Fruit fly (Drosophila melanogaster) whole organism, wandering third instar larva: Measurements from ENCODE around the gene CG9391.
A peak's percentile ranks its signal among the peaks of the same experiment; 100 is the strongest.

Experiments used
- Hr78 ChIP-seq: fragments of >200 bp; optimal IDR thresholded peaks from 2 replicates; lab custom pipeline; 2017; ENCODE audit warnings: missing biosample characterization, missing genetic modification characterization
- br ChIP-seq: fragments of 200-800 bp; sonication (Bioruptor generic); optimal IDR thresholded peaks from 2 replicates; lab custom pipeline; 2016; ENCODE audit warnings: missing biosample characterization, missing genetic modification characterization
- foxo ChIP-seq, 2 experiments: fragments of 200-800 bp; sonication (Bioruptor generic); optimal IDR thresholded peaks; 2 replicates in 1 of 2; 3 replicates in 1 of 2; lab custom pipeline; 2016 to 2017; ENCODE audit warnings: missing biosample characterization in 2 of 2, missing genetic modification characterization in 2 of 2
- lola ChIP-seq: fragments of >200 bp; optimal IDR thresholded peaks from 2 replicates; lab custom pipeline; 2017; ENCODE audit warnings: missing biosample characterization, missing genetic modification characterization
- rgr ChIP-seq: fragments of 200-800 bp; sonication (Bioruptor generic); optimal IDR thresholded peaks from 3 replicates; lab custom pipeline; 2016; ENCODE audit warnings: missing biosample characterization, mild to moderate bottlenecking, missing genetic modification characterization
- sage ChIP-seq: fragments of 200-800 bp; sonication (Bioruptor generic); optimal IDR thresholded peaks from 2 replicates; lab custom pipeline; 2016; ENCODE audit warnings: missing biosample characterization, mild to moderate bottlenecking, missing genetic modification characterization

DNA sequence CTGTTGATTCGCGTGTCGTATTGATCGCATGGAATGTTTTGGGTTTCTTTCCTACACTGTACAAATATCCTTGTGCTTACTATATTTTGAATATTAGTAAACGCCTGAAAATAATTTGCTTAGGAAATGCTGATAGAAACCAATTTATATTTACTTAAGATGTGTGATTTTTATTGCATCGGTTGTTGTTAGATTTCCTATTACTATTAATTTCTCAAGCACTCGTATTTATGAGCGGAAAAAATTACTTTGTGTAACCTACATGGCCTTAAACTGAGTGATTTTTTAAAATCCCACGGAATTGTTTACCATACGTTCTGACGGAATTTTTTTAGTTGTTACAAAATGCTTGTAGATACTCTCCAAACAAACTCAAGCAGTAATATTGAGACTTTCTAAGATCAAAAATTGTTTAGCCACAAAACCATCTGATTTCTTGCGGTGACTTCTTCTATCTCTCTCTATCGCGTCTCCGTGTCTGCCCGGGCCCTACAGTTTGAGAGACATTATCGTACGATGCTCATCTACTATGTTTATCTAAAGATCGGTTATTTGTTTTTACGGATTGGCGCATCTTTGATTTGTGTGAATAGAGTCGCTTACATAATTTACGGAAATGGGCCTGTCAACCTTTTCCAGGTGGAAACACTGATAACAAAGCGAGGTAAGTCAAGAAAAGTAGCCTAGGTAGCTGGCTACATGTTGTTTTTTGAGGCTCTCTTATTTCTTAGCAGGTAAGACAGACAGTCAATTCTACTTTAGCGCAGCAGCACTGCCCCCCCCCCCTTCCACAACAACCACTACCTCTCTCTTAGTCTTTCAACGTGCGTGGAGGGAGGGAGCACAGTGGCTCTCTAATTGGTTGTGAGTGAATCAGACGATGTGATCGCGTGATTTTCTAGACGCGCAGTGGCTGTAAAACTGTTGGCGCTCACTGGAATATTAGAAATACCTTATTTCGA is 8.4 kb upstream of the CG9391 start:
- TF ChIP-seq rgr (GFP tag; lab: Kevin White, UChicago) (peak; percentile 51), sage (no peak), Hr78 (GFP tag; lab: Kevin White, UChicago) (no peak), lola (no peak), br (GFP tag; lab: Kevin White, UChicago) (peak; percentile 33), foxo (GFP tag; optimal IDR thresholded peaks at IDR 0.05; lab: Kevin White, UChicago) (peak in 1 of 2 experiments; percentile 65)
